Fruit fly (Drosophila melanogaster): ENCODE measurements around the gene Pdfr.

DNA sequence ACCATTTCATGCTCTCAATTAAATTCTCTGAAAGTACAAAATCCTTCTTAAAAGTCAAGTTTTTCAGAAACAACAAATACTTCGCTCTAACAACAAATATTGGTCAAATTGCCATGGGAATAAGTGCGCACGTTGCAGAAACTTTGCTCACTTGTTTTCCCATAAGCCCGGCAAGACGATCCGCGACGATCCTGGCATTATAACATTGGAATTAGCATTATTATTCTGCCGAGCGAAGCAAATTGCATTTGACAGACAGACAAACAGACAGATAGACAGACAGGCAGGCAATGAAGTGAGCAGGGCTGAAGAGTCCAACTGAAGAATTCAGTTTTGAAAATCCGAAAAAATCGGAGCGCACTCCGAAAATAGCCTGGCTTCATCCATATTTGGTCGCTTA lies 35.8 kb upstream of the Pdfr start:
- TF ChIP-seq psq (optimal IDR thresholded peaks at IDR 0.05) (no peak), Myc (optimal IDR thresholded peaks at IDR 0.05) (no peak), h (optimal IDR thresholded peaks at IDR 0.05) (no peak), ttk (optimal IDR thresholded peaks at IDR 0.05) (no peak), insv (optimal IDR thresholded peaks at IDR 0.05) (no peak), Sin3A (optimal IDR thresholded peaks at IDR 0.05) (no peak)
